Worm (Caenorhabditis elegans): ENCODE measurements around the gene ccm-2.

DNA sequence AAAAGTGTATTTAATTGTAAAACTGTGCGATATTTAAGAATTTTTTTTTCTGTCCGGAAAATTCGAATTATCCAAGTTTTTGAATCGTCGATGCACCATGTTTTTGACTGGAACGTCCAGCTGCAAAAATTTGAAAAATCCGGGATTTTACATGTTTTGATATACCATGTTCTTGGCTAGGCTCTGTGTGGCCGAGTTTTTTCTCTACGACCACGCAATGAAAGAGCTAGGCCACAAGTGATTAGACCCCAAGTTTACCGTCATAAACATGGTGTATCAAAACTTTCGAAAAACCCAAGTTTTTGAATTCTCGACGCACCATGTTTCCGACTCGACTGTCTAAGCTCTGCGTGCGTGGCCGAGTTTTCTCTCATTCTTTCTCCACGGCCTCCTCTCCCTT is 10.2 kb downstream of the ccm-2 start:
- no peak for TF ChIP-seq ama-1 (optimal IDR thresholded peaks at IDR 0.05)
- no peak for TF ChIP-seq B0310.2 (tag; optimal IDR thresholded peaks at IDR 0.05)
- no peak for TF ChIP-seq ceh-36 (tag; optimal IDR thresholded peaks at IDR 0.05)
- TF ChIP-seq flt-1 (GFP tag; IDR thresholded peaks at IDR 0.05) = no peak
- no peak for TF ChIP-seq tbx-37 (GFP tag; conservative IDR thresholded peaks at IDR 0.05)
- TF ChIP-seq F13C5.2 (tag; optimal IDR thresholded peaks at IDR 0.05) = no peak
- no peak for TF ChIP-seq sea-1 (GFP tag; conservative IDR thresholded peaks at IDR 0.05)
- TF ChIP-seq hmbx-1 (tag; optimal IDR thresholded peaks at IDR 0.05) = no peak
- no peak for TF ChIP-seq pes-1 (GFP tag; IDR thresholded peaks at IDR 0.05)
- no peak for TF ChIP-seq hmg-4 (GFP tag; optimal IDR thresholded peaks at IDR 0.05)
- no peak for TF ChIP-seq ceh-13 (GFP tag; optimal IDR thresholded peaks at IDR 0.05)
- TF ChIP-seq scrt-1 (GFP tag; IDR thresholded peaks at IDR 0.05) = no peak
- TF ChIP-seq ets-7 (tag; optimal IDR thresholded peaks at IDR 0.05) = no peak
